Worm (Caenorhabditis elegans) whole organism, late embryonic: ENCODE results near the gene T12G3.4.

Experiments
- ceh-6 ChIP-seq: fragments of 200-800 bp; sonication (Bioruptor generic); optimal IDR thresholded peaks from 2 replicates; lab custom pipeline; 2018; ENCODE audit warnings: mild to moderate bottlenecking, missing genetic modification characterization, missing compliant biosample characterization
- fkh-10 ChIP-seq: fragments of 150-350 bp; optimal IDR thresholded peaks from 2 replicates; lab custom pipeline; 2014; ENCODE audit warnings: missing biosample characterization, missing genetic modification reagents, missing genetic modification characterization

- no peak for TF ChIP-seq fkh-10 (GFP tag; lab: Kevin White, UChicago)
- peak; percentile 54 for TF ChIP-seq ceh-6 (GFP tag; lab: Kevin White, UChicago)
Observed at ce11 chrIV:12086498-12086897, 38.4 kb downstream of the T12G3.4 start.
